Worm (Caenorhabditis elegans): Measurements from ENCODE around the gene srd-31.

- TF ChIP-seq dmd-8 (GFP tag; IDR thresholded peaks at IDR 0.05) (no peak), lin-39 (tag; optimal IDR thresholded peaks at IDR 0.05) (no peak), ama-1 (optimal IDR thresholded peaks at IDR 0.05) (no peak), ces-1 (GFP tag; optimal IDR thresholded peaks at IDR 0.05) (no peak), F26F4.8 (GFP tag; conservative IDR thresholded peaks at IDR 0.05) (no peak), mdl-1 (tag; optimal IDR thresholded peaks at IDR 0.05) (no peak), nhr-28 (tag; optimal IDR thresholded peaks at IDR 0.05) (no peak), mxl-2 (GFP tag; conservative IDR thresholded peaks at IDR 0.05) (no peak)
These were observed 29.7 kb downstream of the srd-31 start, which contains the start of gene clec-213 for ce11 chrV:7604858-7605257.
